Fruit fly (Drosophila melanogaster) S2 (cell line): ENCODE measurements around the gene Nha1.

ENCODE experiments used
- CG8478 ChIP-seq: fragments of >200 bp; optimal IDR thresholded peaks from 2 replicates; lab custom pipeline; 2018
- CTCF ChIP-seq, 2 experiments: fragments of >200 bp; optimal IDR thresholded peaks; 2 replicates each; lab custom pipeline; 2018

DNA sequence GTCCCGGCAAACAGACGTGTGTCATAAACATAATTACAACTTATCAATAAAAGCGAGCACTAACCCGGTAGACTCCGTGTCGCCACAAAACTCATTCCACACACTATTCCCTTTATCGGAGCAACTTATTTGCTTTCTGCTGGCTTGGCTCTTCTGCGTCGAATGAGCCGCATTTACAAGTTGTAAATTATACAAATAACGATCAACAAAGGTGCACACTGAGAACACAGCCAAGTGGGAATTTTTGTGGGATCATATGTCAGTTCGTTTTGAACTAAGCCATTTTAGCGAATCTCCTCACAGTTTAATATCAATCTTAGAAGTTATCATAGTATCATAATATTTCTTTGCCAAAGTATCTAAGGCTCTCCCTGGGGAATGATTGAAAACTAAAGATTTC lies 51.8 kb downstream of the Nha1 start:
- TF ChIP-seq CTCF (optimal IDR thresholded peaks at IDR 0.05; lab: Kevin White, UChicago) = no peak
- no peak for TF ChIP-seq CG8478 (lab: Kevin White, UChicago)
